Fruit fly (Drosophila melanogaster) ovary, adult (tissue): ENCODE results near the gene Grik.

Experiments used
- CG17801 ChIP-seq: fragments of 200-800 bp; optimal IDR thresholded peaks from 2 replicates; lab custom pipeline; 2019; ENCODE audit warnings: missing biosample characterization, mild to moderate bottlenecking, missing genetic modification characterization, moderate library complexity; ENCODE audit not compliant: partially characterized antibody

Grik gene

dm6 chr3R:20956875-20957874, 55.4 kb downstream of the Grik start:
- peak; percentile 81 for TF ChIP-seq CG17801
